Worm (Caenorhabditis elegans) whole organism, L1 larva: ENCODE data around the gene suex-2.
A peak's percentile ranks its signal among the peaks of the same experiment; 100 is the strongest.

Experiments
- F16B12.6 ChIP-seq: fragments of 150-350 bp; optimal IDR thresholded peaks from 2 replicates; lab custom pipeline; 2014; ENCODE audit warnings: missing biosample characterization, missing genetic modification characterization
- Y116A8C.19 ChIP-seq: sonication (generic microtip); optimal IDR thresholded peaks from 2 replicates; lab custom pipeline; 2016; ENCODE audit warnings: missing compliant biosample characterization, missing genetic modification characterization, borderline replicate concordance
- alr-1 ChIP-seq: fragments of 200-800 bp; sonication (Bioruptor generic); optimal IDR thresholded peaks from 2 replicates; lab custom pipeline; 2018; ENCODE audit warnings: borderline replicate concordance, mild to moderate bottlenecking, missing genetic modification characterization, missing compliant biosample characterization
- aly-2 ChIP-seq: fragments of 150-350 bp; optimal IDR thresholded peaks from 2 replicates; lab custom pipeline; 2014; ENCODE audit warnings: missing biosample characterization, missing genetic modification characterization
- ceh-8 ChIP-seq: fragments of 200-800 bp; sonication (Bioruptor generic); optimal IDR thresholded peaks from 2 replicates; lab custom pipeline; 2018; ENCODE audit warnings: mild to moderate bottlenecking, missing genetic modification characterization, moderate library complexity, missing compliant biosample characterization
- ceh-90 ChIP-seq: sonication (generic microtip); optimal IDR thresholded peaks from 2 replicates; lab custom pipeline; 2016; ENCODE audit warnings: missing genetic modification characterization, missing compliant biosample characterization
- ces-1 ChIP-seq: fragments of 150-350 bp; optimal IDR thresholded peaks from 2 replicates; lab custom pipeline; 2014; ENCODE audit warnings: missing biosample characterization, missing genetic modification reagents, missing genetic modification characterization
- dsc-1 ChIP-seq: sonication (generic microtip); optimal IDR thresholded peaks from 2 replicates; lab custom pipeline; 2016; ENCODE audit warnings: mild to moderate bottlenecking, missing genetic modification characterization, missing compliant biosample characterization
- efl-1 ChIP-seq, 4 experiments: fragments of 150-350 bp; optimal IDR thresholded peaks in 3 of 4; peaks in 1 of 4; 1 replicate in 1 of 4; 2 replicates in 3 of 4; lab custom pipeline; 2014; ENCODE audit warnings: missing biosample characterization in 2 of 4, missing genetic modification characterization in 2 of 4, missing genetic modification reagents in 2 of 4
- efl-3 ChIP-seq: fragments of 200-800 bp; sonication (Bioruptor generic); optimal IDR thresholded peaks from 2 replicates; lab custom pipeline; 2018; ENCODE audit warnings: mild to moderate bottlenecking, missing genetic modification characterization, missing compliant biosample characterization
- egl-13 ChIP-seq: sonication (generic microtip); optimal IDR thresholded peaks from 2 replicates; lab custom pipeline; 2016; ENCODE audit warnings: missing genotype, missing genetic modification reagents, missing genetic modification characterization, missing compliant biosample characterization
- elt-2 ChIP-seq: sonication (generic microtip); optimal IDR thresholded peaks from 2 replicates; lab custom pipeline; 2016; ENCODE audit warnings: missing genetic modification characterization, mild to moderate bottlenecking, inconsistent platforms, missing compliant biosample characterization, missing genetic modification reagents
- ets-5 ChIP-seq: fragments of 200-800 bp; sonication (Bioruptor generic); IDR thresholded peaks from 2 replicates; pipeline ENCODE4 v1.3.6; 2022; ENCODE audit warnings: missing genetic modification characterization, missing compliant biosample characterization
- fkh-4 ChIP-seq: sonication (generic microtip); optimal IDR thresholded peaks from 2 replicates; lab custom pipeline; 2016; ENCODE audit warnings: missing compliant biosample characterization, missing genetic modification characterization, borderline replicate concordance
- fkh-8 ChIP-seq: sonication (generic microtip); optimal IDR thresholded peaks from 2 replicates; lab custom pipeline; 2016; ENCODE audit warnings: mild to moderate bottlenecking, missing genetic modification characterization, missing compliant biosample characterization
- fos-1 ChIP-seq: fragments of 150-350 bp; optimal IDR thresholded peaks from 2 replicates; lab custom pipeline; 2014; ENCODE audit warnings: missing biosample characterization, missing genetic modification characterization
- hlh-17 ChIP-seq: fragments of 200-800 bp; sonication (Bioruptor generic); optimal IDR thresholded peaks from 2 replicates; lab custom pipeline; 2018; ENCODE audit warnings: missing genetic modification characterization, mild to moderate bottlenecking, missing compliant biosample characterization, moderate library complexity, borderline replicate concordance
- hlh-4 ChIP-seq: sonication (generic microtip); optimal IDR thresholded peaks from 2 replicates; lab custom pipeline; 2016; ENCODE audit warnings: mild to moderate bottlenecking, missing genetic modification characterization, missing compliant biosample characterization
- irx-1 ChIP-seq: sonication (generic microtip); optimal IDR thresholded peaks from 2 replicates; lab custom pipeline; 2016; ENCODE audit warnings: missing genetic modification characterization, missing compliant biosample characterization
- isw-1 ChIP-seq: fragments of 200-800 bp; sonication (Bioruptor generic); IDR thresholded peaks from 2 replicates; pipeline ENCODE4 v1.3.6; 2022; ENCODE audit warnings: missing genetic modification characterization, missing compliant biosample characterization
- lin-14 ChIP-seq: fragments of 200-800 bp; sonication (Bioruptor generic); optimal IDR thresholded peaks from 2 replicates; lab custom pipeline; 2018; ENCODE audit warnings: mild to moderate bottlenecking, missing genetic modification characterization, moderate library complexity, missing compliant biosample characterization
- lin-15B ChIP-seq: fragments of 150-350 bp; sonication (generic microtip); optimal IDR thresholded peaks from 3 replicates; lab custom pipeline; 2014; ENCODE audit warnings: missing biosample characterization, missing genetic modification characterization
- lin-35 ChIP-seq, 2 experiments: fragments of 150-350 bp; optimal IDR thresholded peaks; 2 replicates each; lab custom pipeline; 2014; ENCODE audit warnings: missing biosample characterization in 2 of 2, missing genetic modification characterization in 2 of 2, missing genetic modification reagents in 2 of 2
- lin-39 ChIP-seq: fragments of 150-350 bp; optimal IDR thresholded peaks from 2 replicates; lab custom pipeline; 2014; ENCODE audit warnings: missing biosample characterization, missing genetic modification reagents, missing genetic modification characterization
- lsy-2 ChIP-seq, 2 experiments: fragments of 150-350 bp; optimal IDR thresholded peaks; 2 replicates each; lab custom pipeline; 2014; ENCODE audit warnings: missing biosample characterization in 2 of 2, missing genetic modification characterization in 2 of 2
- mdl-1 ChIP-seq, 2 experiments: fragments of 150-350 bp; optimal IDR thresholded peaks; 2 replicates each; lab custom pipeline; 2014 to 2017; ENCODE audit warnings: missing biosample characterization in 2 of 2, missing genetic modification characterization in 2 of 2, inconsistent platforms in 1 of 2
- mef-2 ChIP-seq: fragments of 150-350 bp; optimal IDR thresholded peaks from 2 replicates; lab custom pipeline; 2014; ENCODE audit warnings: missing biosample characterization, missing genetic modification characterization
- mep-1 ChIP-seq: fragments of 150-350 bp; optimal IDR thresholded peaks from 2 replicates; lab custom pipeline; 2014; ENCODE audit warnings: missing biosample characterization, missing genetic modification characterization
- nhr-11 ChIP-seq: fragments of 150-350 bp; optimal IDR thresholded peaks from 2 replicates; lab custom pipeline; 2014; ENCODE audit warnings: missing biosample characterization, missing genetic modification characterization
- nhr-12 ChIP-seq: sonication (generic microtip); optimal IDR thresholded peaks from 2 replicates; lab custom pipeline; 2017; ENCODE audit warnings: missing biosample characterization, missing genetic modification characterization
- nhr-19 ChIP-seq: fragments of 200-800 bp; sonication (Bioruptor generic); conservative IDR thresholded peaks from 2 replicates; pipeline ENCODE4 v1.3.6; 2022; ENCODE audit warnings: missing genetic modification characterization, missing compliant biosample characterization
- nhr-237 ChIP-seq: fragments of 150-350 bp; optimal IDR thresholded peaks from 2 replicates; lab custom pipeline; 2014; ENCODE audit warnings: missing biosample characterization, missing genetic modification characterization
- nhr-28 ChIP-seq: fragments of 150-350 bp; optimal IDR thresholded peaks from 2 replicates; lab custom pipeline; 2014; ENCODE audit warnings: missing biosample characterization, missing genetic modification characterization
- nhr-71 ChIP-seq: sonication (generic microtip); optimal IDR thresholded peaks from 2 replicates; lab custom pipeline; 2016; ENCODE audit warnings: mild to moderate bottlenecking, missing genetic modification characterization, moderate library complexity, missing compliant biosample characterization
- nhr-76 ChIP-seq: sonication (generic microtip); optimal IDR thresholded peaks from 2 replicates; lab custom pipeline; 2017; ENCODE audit warnings: missing biosample characterization, missing genetic modification characterization
- nhr-85 ChIP-seq: sonication (generic microtip); peaks from one replicate; lab custom pipeline; 2016; ENCODE audit warnings: missing genetic modification characterization, inconsistent platforms, missing compliant biosample characterization
- pag-3 ChIP-seq: sonication (generic microtip); optimal IDR thresholded peaks from 2 replicates; lab custom pipeline; 2017; ENCODE audit warnings: missing genetic modification characterization, mild to moderate bottlenecking, missing compliant biosample characterization, antibody characterized with exemption, borderline replicate concordance; ENCODE audit not compliant: insufficient read depth
- pax-3 ChIP-seq: fragments of 200-800 bp; sonication (Bioruptor generic); optimal IDR thresholded peaks from 2 replicates; lab custom pipeline; 2018; ENCODE audit warnings: mild to moderate bottlenecking, missing genetic modification characterization, moderate library complexity, missing compliant biosample characterization
- pqm-1 ChIP-seq: sonication (generic microtip); optimal IDR thresholded peaks from 3 replicates; lab custom pipeline; 2017; ENCODE audit warnings: missing biosample characterization, missing genetic modification characterization
- rnt-1 ChIP-seq: sonication (generic microtip); optimal IDR thresholded peaks from 2 replicates; lab custom pipeline; 2016; ENCODE audit warnings: mild to moderate bottlenecking, missing genetic modification characterization, moderate library complexity, missing compliant biosample characterization
- snpc-4 ChIP-seq: fragments of 150-350 bp; optimal IDR thresholded peaks from 2 replicates; lab custom pipeline; 2014; ENCODE audit warnings: missing biosample characterization, missing genetic modification characterization
- snu-23 ChIP-seq: sonication (generic microtip); optimal IDR thresholded peaks from 2 replicates; lab custom pipeline; 2016; ENCODE audit warnings: missing genetic modification characterization, missing compliant biosample characterization
- sox-4 ChIP-seq: sonication (generic microtip); optimal IDR thresholded peaks from 2 replicates; lab custom pipeline; 2016; ENCODE audit warnings: missing genetic modification characterization, missing compliant biosample characterization
- sptf-1 ChIP-seq: fragments of 150-350 bp; optimal IDR thresholded peaks from 2 replicates; lab custom pipeline; 2014; ENCODE audit warnings: missing biosample characterization, missing genetic modification characterization
- swsn-7 ChIP-seq: sonication (generic microtip); optimal IDR thresholded peaks from 2 replicates; lab custom pipeline; 2016; ENCODE audit warnings: missing genetic modification characterization, missing compliant biosample characterization
- tlp-1 ChIP-seq: fragments of 150-350 bp; optimal IDR thresholded peaks from 2 replicates; lab custom pipeline; 2014; ENCODE audit warnings: missing biosample characterization, missing genetic modification characterization
- unc-130 ChIP-seq: fragments of 150-350 bp; optimal IDR thresholded peaks from 2 replicates; lab custom pipeline; 2017; ENCODE audit warnings: missing biosample characterization, missing genetic modification characterization, inconsistent platforms
- unc-62 ChIP-seq: fragments of 150-350 bp; optimal IDR thresholded peaks from 2 replicates; lab custom pipeline; 2014; ENCODE audit warnings: missing biosample characterization, missing genetic modification reagents, missing genetic modification characterization
- unc-86 ChIP-seq: sonication (generic microtip); optimal IDR thresholded peaks from 2 replicates; lab custom pipeline; 2016; ENCODE audit warnings: missing genetic modification characterization, missing compliant biosample characterization
- vab-15 ChIP-seq: sonication (generic microtip); optimal IDR thresholded peaks from 2 replicates; lab custom pipeline; 2017; ENCODE audit warnings: missing genotype, mild to moderate bottlenecking, missing genetic modification characterization, missing compliant biosample characterization
- ztf-11 ChIP-seq, 2 experiments: sonication (generic microtip); optimal IDR thresholded peaks; 2 replicates each; lab custom pipeline; 2016 to 2017; ENCODE audit warnings: missing genetic modification characterization in 2 of 2, missing biosample characterization in 1 of 2, missing compliant biosample characterization in 1 of 2

suex-2 gene

ce11 chrIV:8973249-8973958, 5.3 kb downstream of the suex-2 start, which contains the start of gene C53B4.3:
Gene C53B4.3 (minus strand): TSS chrIV:8973712.
- TF ChIP-seq rnt-1 (tag; lab: Kevin White, UChicago) = peak; percentile 99
- peak; percentile 63 for TF ChIP-seq lin-39 (tag; lab: Kevin White, UChicago)
- no peak for TF ChIP-seq nhr-28 (tag; lab: Kevin White, UChicago)
- peak; percentile 97 for TF ChIP-seq irx-1 (tag; lab: Kevin White, UChicago)
- peak; percentile 89 for TF ChIP-seq Y116A8C.19 (tag; lab: Kevin White, UChicago)
- TF ChIP-seq fkh-8 (tag; lab: Kevin White, UChicago) = peak; percentile 76
- TF ChIP-seq tlp-1 = no peak
- peak; percentile 55 for TF ChIP-seq elt-2 (tag; lab: Kevin White, UChicago)
- no peak for TF ChIP-seq nhr-237 (tag; lab: Kevin White, UChicago)
- no peak for TF ChIP-seq pag-3 (tag; lab: Kevin White, UChicago)
- peak; percentile 91 for TF ChIP-seq snu-23 (GFP tag; lab: Kevin White, UChicago)
- no peak for TF ChIP-seq unc-130 (tag; lab: Kevin White, UChicago)
- peak; percentile 80 for TF ChIP-seq hlh-4 (tag; lab: Kevin White, UChicago)
- no peak for TF ChIP-seq ces-1 (GFP tag; lab: Kevin White, UChicago)
- peak; percentile 12 for TF ChIP-seq efl-3
- TF ChIP-seq sptf-1 = no peak
- TF ChIP-seq mef-2 (tag; lab: Kevin White, UChicago) = no peak
- peak; percentile 76 for TF ChIP-seq ceh-8 (GFP tag; lab: Kevin White, UChicago)
- TF ChIP-seq unc-62 (GFP tag; lab: Kevin White, UChicago) = no peak
- TF ChIP-seq nhr-19 (GFP tag; lab: Robert Waterston, UW) = peak; percentile 86
- peak; percentile 94 for TF ChIP-seq egl-13 (tag; lab: Kevin White, UChicago)
- TF ChIP-seq pqm-1 (tag; lab: Kevin White, UChicago) = no peak
- TF ChIP-seq unc-86 (tag; lab: Kevin White, UChicago) = peak; percentile 79
- TF ChIP-seq lin-14 = peak; percentile 86
- peak; percentile 96 for TF ChIP-seq dsc-1 (tag; lab: Kevin White, UChicago)
- peak; percentile 49 for TF ChIP-seq mep-1 (tag; lab: Kevin White, UChicago)
- TF ChIP-seq lin-35 (GFP tag; optimal IDR thresholded peaks at IDR 0.05; lab: Kevin White, UChicago) = peak; percentile 52 to 60
- peak; percentile 63 to 67 for TF ChIP-seq efl-1 (optimal IDR thresholded peaks at IDR 0.05; lab: Kevin White, UChicago)
- TF ChIP-seq efl-1 (GFP tag; optimal IDR thresholded peaks at IDR 0.05 in 1 of 2; lab: Kevin White, UChicago) = peak; percentile 59 to 95
- TF ChIP-seq lsy-2 (tag; optimal IDR thresholded peaks at IDR 0.05; lab: Kevin White, UChicago) = peak; percentile 66 to 79
- TF ChIP-seq nhr-11 (tag; lab: Kevin White, UChicago) = no peak
- TF ChIP-seq ceh-90 (tag; lab: Kevin White, UChicago) = peak; percentile 98
- no peak for TF ChIP-seq nhr-76 (tag; lab: Kevin White, UChicago)
- TF ChIP-seq vab-15 (tag; lab: Kevin White, UChicago) = peak; percentile 68
- peak; percentile 93 for TF ChIP-seq nhr-71 (tag; lab: Kevin White, UChicago)
- no peak for TF ChIP-seq fos-1 (tag; lab: Kevin White, UChicago)
- peak in 1 of 2 experiments; percentile 96 for TF ChIP-seq ztf-11 (tag; optimal IDR thresholded peaks at IDR 0.05; lab: Kevin White, UChicago)
- peak; percentile 64 for TF ChIP-seq snpc-4
- TF ChIP-seq aly-2 (tag; lab: Kevin White, UChicago) = no peak
- TF ChIP-seq nhr-12 (tag; lab: Kevin White, UChicago) = no peak
- TF ChIP-seq pax-3 (tag; lab: Kevin White, UChicago) = peak; percentile 88
- peak in 1 of 2 experiments; percentile 42 for TF ChIP-seq mdl-1 (tag; optimal IDR thresholded peaks at IDR 0.05; lab: Kevin White, UChicago)
- peak; percentile 68 for TF ChIP-seq isw-1 (GFP tag; lab: Robert Waterston, UW)
- TF ChIP-seq hlh-17 (GFP tag; lab: Kevin White, UChicago) = no peak
- TF ChIP-seq alr-1 (tag; lab: Kevin White, UChicago) = no peak
- no peak for TF ChIP-seq ets-5 (GFP tag; lab: Robert Waterston, UW)
- peak; percentile 60 for TF ChIP-seq lin-15B (tag; lab: Kevin White, UChicago)
- TF ChIP-seq nhr-85 (tag; lab: Kevin White, UChicago) = peak; percentile 96
- TF ChIP-seq swsn-7 (tag; lab: Kevin White, UChicago) = peak; percentile 91
- peak; percentile 95 for TF ChIP-seq sox-4 (tag; lab: Kevin White, UChicago)
- TF ChIP-seq F16B12.6 = no peak
- peak; percentile 97 for TF ChIP-seq fkh-4 (tag; lab: Kevin White, UChicago)
